Fruit fly (Drosophila melanogaster) whole organism, embryonic: ENCODE results near the gene CG9933.

Source experiments
- Aef1 ChIP-seq: fragments of 200-800 bp; sonication (Bioruptor generic); IDR thresholded peaks from 3 replicates; pipeline ENCODE4 v1.3.6; 2022; ENCODE audit warnings: missing biosample characterization, missing genetic modification characterization
- CG10366 ChIP-seq: fragments of 200-800 bp; sonication (Bioruptor generic); IDR thresholded peaks from 2 replicates; pipeline ENCODE4 v1.3.6; 2022; ENCODE audit warnings: missing biosample characterization, missing genetic modification characterization
- CG10462 ChIP-seq: fragments of 200-800 bp; sonication (Bioruptor generic); optimal IDR thresholded peaks from 2 replicates; lab custom pipeline; 2016; ENCODE audit warnings: missing biosample characterization, missing genetic modification characterization
- CG10959 ChIP-seq: fragments of 200-800 bp; sonication (Bioruptor generic); IDR thresholded peaks from 2 replicates; pipeline ENCODE4 v1.3.6; 2022; ENCODE audit warnings: missing biosample characterization, missing genetic modification characterization
- CG11247 ChIP-seq: fragments of 200-800 bp; sonication (Bioruptor generic); IDR thresholded peaks from 2 replicates; pipeline ENCODE4 v1.3.6; 2022; ENCODE audit warnings: missing biosample characterization, missing genetic modification characterization
- CG12659 ChIP-seq: fragments of 200-800 bp; sonication (Bioruptor generic); optimal IDR thresholded peaks from 3 replicates; lab custom pipeline; 2017; ENCODE audit warnings: mild to moderate bottlenecking, missing biosample characterization, missing genetic modification reagents, missing genetic modification characterization
- CG14710 ChIP-seq: fragments of 200-800 bp; sonication (Bioruptor generic); optimal IDR thresholded peaks from 3 replicates; lab custom pipeline; 2019; ENCODE audit warnings: missing biosample characterization, mild to moderate bottlenecking, missing genetic modification characterization, moderate library complexity
- CG14860 ChIP-seq: fragments of 200-800 bp; sonication (Bioruptor generic); IDR thresholded peaks from 3 replicates; pipeline ENCODE4 v1.3.6; 2022; ENCODE audit warnings: missing biosample characterization, missing genetic modification characterization; ENCODE audit not compliant: partially characterized antibody
- CG15269 ChIP-seq: fragments of 200-800 bp; sonication (Bioruptor generic); optimal IDR thresholded peaks from 2 replicates; lab custom pipeline; 2018; ENCODE audit warnings: missing biosample characterization, mild to moderate bottlenecking, missing genetic modification characterization, moderate library complexity
- CG1602 ChIP-seq: fragments of 200-800 bp; sonication (Bioruptor generic); optimal IDR thresholded peaks from 3 replicates; lab custom pipeline; 2016; ENCODE audit warnings: missing biosample characterization, missing genetic modification characterization
- CG1792 ChIP-seq: fragments of 200-800 bp; sonication (Bioruptor generic); optimal IDR thresholded peaks from 2 replicates; lab custom pipeline; 2016; ENCODE audit warnings: missing biosample characterization, missing genetic modification characterization
- CG18764 ChIP-seq: fragments of 200-800 bp; sonication (Bioruptor generic); optimal IDR thresholded peaks from 3 replicates; lab custom pipeline; 2016; ENCODE audit warnings: missing biosample characterization, missing genetic modification characterization
- CG2678 ChIP-seq: fragments of 200-800 bp; sonication (Bioruptor generic); optimal IDR thresholded peaks from 3 replicates; lab custom pipeline; 2019; ENCODE audit warnings: missing biosample characterization, mild to moderate bottlenecking, missing genetic modification characterization, moderate library complexity
- CG3995 ChIP-seq: fragments of 200-800 bp; sonication (Bioruptor generic); optimal IDR thresholded peaks from 3 replicates; lab custom pipeline; 2016; ENCODE audit warnings: missing biosample characterization, missing genetic modification characterization
- CG6175 ChIP-seq: fragments of 200-800 bp; sonication (Bioruptor generic); IDR thresholded peaks from 3 replicates; pipeline ENCODE4 v1.3.6; 2022; ENCODE audit warnings: missing biosample characterization, missing genetic modification characterization
- CG7271 ChIP-seq: fragments of 200-800 bp; sonication (Bioruptor generic); optimal IDR thresholded peaks from 2 replicates; lab custom pipeline; 2018; ENCODE audit warnings: missing biosample characterization, mild to moderate bottlenecking, missing genetic modification characterization, moderate library complexity
- CG7372 ChIP-seq: fragments of 200-800 bp; sonication (Bioruptor generic); IDR thresholded peaks from 2 replicates; pipeline ENCODE4 v1.3.6; 2022; ENCODE audit warnings: missing biosample characterization, missing genetic modification characterization
- CG7745 ChIP-seq: fragments of 200-800 bp; sonication (Bioruptor generic); optimal IDR thresholded peaks from 2 replicates; lab custom pipeline; 2018; ENCODE audit warnings: missing biosample characterization, mild to moderate bottlenecking, missing genetic modification characterization, moderate library complexity
- CG7786 ChIP-seq: fragments of 200-800 bp; sonication (Bioruptor generic); optimal IDR thresholded peaks from 2 replicates; lab custom pipeline; 2016; ENCODE audit warnings: missing biosample characterization, missing genetic modification characterization
- CG8281 ChIP-seq: fragments of 200-800 bp; sonication (Bioruptor generic); optimal IDR thresholded peaks from 2 replicates; lab custom pipeline; 2018; ENCODE audit warnings: missing biosample characterization, mild to moderate bottlenecking, missing genetic modification characterization, moderate library complexity
- D ChIP-seq, 2 experiments: fragments of 200-800 bp in 1 of 2; fragments of >200 bp in 1 of 2; sonication (Bioruptor generic) in 1 of 2; optimal IDR thresholded peaks; 2 replicates in 1 of 2; 3 replicates in 1 of 2; lab custom pipeline; 2017; ENCODE audit warnings: mild to moderate bottlenecking in 1 of 2, missing biosample characterization in 1 of 2, missing genetic modification characterization in 1 of 2, missing genetic modification reagents in 1 of 2
- Dp ChIP-seq: fragments of 200-800 bp; sonication (Bioruptor generic); optimal IDR thresholded peaks from 2 replicates; lab custom pipeline; 2018; ENCODE audit warnings: missing biosample characterization, mild to moderate bottlenecking, missing genetic modification characterization, moderate library complexity
- Ets97D ChIP-seq: fragments of 200-800 bp; sonication (Bioruptor generic); optimal IDR thresholded peaks from 3 replicates; lab custom pipeline; 2016; ENCODE audit warnings: missing biosample characterization, missing genetic modification characterization
- Hr39 ChIP-seq: fragments of >200 bp; optimal IDR thresholded peaks from 2 replicates; lab custom pipeline; 2017
- Mrtf ChIP-seq: fragments of 200-800 bp; sonication (Bioruptor generic); IDR thresholded peaks from 3 replicates; pipeline ENCODE4 v1.3.6; 2022; ENCODE audit warnings: missing biosample characterization, missing genetic modification characterization
- Ssrp ChIP-seq: fragments of 200-800 bp; sonication (Bioruptor generic); optimal IDR thresholded peaks from 2 replicates; lab custom pipeline; 2018; ENCODE audit warnings: missing biosample characterization, mild to moderate bottlenecking, missing genetic modification characterization, moderate library complexity
- Trl ChIP-seq, 3 experiments: fragments of >200 bp in 2 of 3; fragments of 200-800 bp in 1 of 3; sonication (Bioruptor generic) in 1 of 3; optimal IDR thresholded peaks; 2 replicates in 1 of 3; 3 replicates in 2 of 3; lab custom pipeline; 2016 to 2017; ENCODE audit warnings: missing biosample characterization in 1 of 3, missing genetic modification characterization in 1 of 3
- ato ChIP-seq: fragments of 200-800 bp; sonication (Bioruptor generic); IDR thresholded peaks from 2 replicates; pipeline ENCODE4 v1.3.6; 2022; ENCODE audit warnings: missing biosample characterization, missing genetic modification characterization; ENCODE audit not compliant: partially characterized antibody
- bowl ChIP-seq: fragments of 200-800 bp; sonication (Bioruptor generic); IDR thresholded peaks from 2 replicates; pipeline ENCODE4 v1.3.6; 2022; ENCODE audit warnings: missing biosample characterization, missing genetic modification characterization
- cg ChIP-seq: fragments of 200-800 bp; sonication (Bioruptor generic); optimal IDR thresholded peaks from 3 replicates; lab custom pipeline; 2019; ENCODE audit warnings: missing biosample characterization, mild to moderate bottlenecking, missing genetic modification characterization, moderate library complexity
- exex ChIP-seq: fragments of 200-800 bp; sonication (Bioruptor generic); optimal IDR thresholded peaks from 4 replicates; lab custom pipeline; 2018; ENCODE audit warnings: missing biosample characterization, mild to moderate bottlenecking, missing genetic modification characterization, moderate library complexity
- fd3F ChIP-seq: fragments of 200-800 bp; sonication (Bioruptor generic); optimal IDR thresholded peaks from 2 replicates; lab custom pipeline; 2018; ENCODE audit warnings: missing biosample characterization, mild to moderate bottlenecking, missing genetic modification characterization, moderate library complexity
- ftz-f1 ChIP-seq: fragments of 200-800 bp; sonication (Bioruptor generic); optimal IDR thresholded peaks from 2 replicates; lab custom pipeline; 2016; ENCODE audit warnings: missing biosample characterization, missing genetic modification characterization
- gro ChIP-seq: fragments of 200-800 bp; sonication (Bioruptor generic); optimal IDR thresholded peaks from 2 replicates; lab custom pipeline; 2016; ENCODE audit warnings: missing biosample characterization, missing genetic modification characterization
- gsb ChIP-seq: fragments of 200-800 bp; sonication (Bioruptor generic); IDR thresholded peaks from 2 replicates; pipeline ENCODE4 v1.3.6; 2022; ENCODE audit warnings: missing biosample characterization, missing genetic modification characterization
- h ChIP-seq: fragments of >200 bp; optimal IDR thresholded peaks from 2 replicates; lab custom pipeline; 2017
- hbn ChIP-seq: fragments of 200-800 bp; sonication (Bioruptor generic); IDR thresholded peaks from 2 replicates; pipeline ENCODE4 v1.3.6; 2022; ENCODE audit warnings: missing biosample characterization, missing genetic modification characterization; ENCODE audit not compliant: partially characterized antibody
- hkb ChIP-seq, 2 experiments: fragments of 200-800 bp in 1 of 2; fragments of >200 bp in 1 of 2; sonication (Bioruptor generic) in 1 of 2; IDR thresholded peaks in 1 of 2; optimal IDR thresholded peaks in 1 of 2; 2 replicates each; pipeline versions ENCODE4 v1.3.6 to Lab custom; 2017 to 2022; ENCODE audit warnings: missing biosample characterization in 1 of 2, missing genetic modification characterization in 1 of 2
- hth ChIP-seq: fragments of >200 bp; optimal IDR thresholded peaks from 2 replicates; lab custom pipeline; 2017; ENCODE audit warnings: inconsistent platforms
- lbe ChIP-seq: fragments of 200-800 bp; sonication (Bioruptor generic); optimal IDR thresholded peaks from 2 replicates; lab custom pipeline; 2016; ENCODE audit warnings: missing biosample characterization, mild to moderate bottlenecking, missing genetic modification characterization
- oc ChIP-seq: fragments of 200-800 bp; sonication (Bioruptor generic); optimal IDR thresholded peaks from 2 replicates; lab custom pipeline; 2018; ENCODE audit warnings: missing biosample characterization, mild to moderate bottlenecking, missing genetic modification characterization, moderate library complexity
- odd ChIP-seq: fragments of 200-800 bp; sonication (Bioruptor generic); optimal IDR thresholded peaks from 2 replicates; lab custom pipeline; 2017; ENCODE audit warnings: missing biosample characterization, mild to moderate bottlenecking, missing genetic modification characterization
- p53 ChIP-seq: fragments of 200-800 bp; sonication (Bioruptor generic); optimal IDR thresholded peaks from 2 replicates; lab custom pipeline; 2016; ENCODE audit warnings: missing biosample characterization, missing genetic modification characterization
- pb ChIP-seq: fragments of 200-800 bp; sonication (Bioruptor generic); optimal IDR thresholded peaks from 3 replicates; lab custom pipeline; 2016; ENCODE audit warnings: missing biosample characterization, missing genetic modification characterization
- rib ChIP-seq: fragments of 200-800 bp; sonication (Bioruptor generic); IDR thresholded peaks from 2 replicates; pipeline ENCODE4 v1.3.6; 2022; ENCODE audit warnings: missing biosample characterization, missing genetic modification characterization
- schlank ChIP-seq: fragments of 200-800 bp; sonication (Bioruptor generic); optimal IDR thresholded peaks from 2 replicates; lab custom pipeline; 2018; ENCODE audit warnings: missing biosample characterization, mild to moderate bottlenecking, missing genetic modification characterization
- scrt ChIP-seq: fragments of 200-800 bp; sonication (Bioruptor generic); optimal IDR thresholded peaks from 2 replicates; lab custom pipeline; 2018; ENCODE audit warnings: missing biosample characterization, mild to moderate bottlenecking, missing genetic modification characterization, moderate library complexity
- tna ChIP-seq: fragments of 200-800 bp; sonication (Bioruptor generic); IDR thresholded peaks from 2 replicates; pipeline ENCODE4 v1.3.6; 2022; ENCODE audit warnings: missing biosample characterization, missing genetic modification characterization; ENCODE audit not compliant: partially characterized antibody
- unc-4 ChIP-seq: fragments of 200-800 bp; sonication (Bioruptor generic); IDR thresholded peaks from 2 replicates; pipeline ENCODE4 v1.3.6; 2022; ENCODE audit warnings: missing biosample characterization, missing genetic modification characterization; ENCODE audit not compliant: partially characterized antibody
- usp ChIP-seq: fragments of >200 bp; optimal IDR thresholded peaks from 2 replicates; lab custom pipeline; 2017; ENCODE audit warnings: missing biosample characterization, missing genetic modification characterization

CG9933 gene

DNA sequence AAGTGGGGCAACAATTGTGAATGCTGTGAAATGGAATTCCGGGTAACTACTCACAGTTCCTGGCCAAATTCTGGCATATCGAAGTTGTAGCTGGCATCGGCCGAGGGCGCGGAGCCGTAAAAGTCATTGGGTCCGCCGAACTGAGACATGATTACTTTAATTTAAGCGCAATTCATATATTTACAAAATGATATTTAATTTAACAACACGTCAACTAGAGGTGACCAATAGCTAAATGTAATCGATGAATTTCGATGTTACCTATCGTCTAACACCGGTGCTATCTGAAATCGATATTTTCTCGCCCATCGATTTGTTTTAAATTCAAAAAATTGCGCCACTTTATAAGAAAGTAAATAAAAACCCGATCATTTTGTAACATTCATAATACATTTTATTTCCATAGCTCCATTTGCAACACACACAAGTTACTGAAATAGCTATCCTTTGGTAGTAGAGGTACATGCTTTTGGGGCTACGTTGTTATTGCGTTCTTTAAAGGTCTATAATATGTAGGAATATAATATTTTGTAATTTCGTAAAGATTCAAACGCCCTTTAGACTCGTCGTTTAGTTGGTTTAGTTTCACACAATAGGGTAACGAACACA is 20.6 kb downstream of the CG9933 start, which contains the start of gene Yip1d1:
Gene Yip1d1 (minus strand): TSS at position 243 of the 609 bp plus-strand sequence.
- no peak for TF ChIP-seq CG1792 (GFP tag; lab: Kevin White, UChicago)
- TF ChIP-seq oc (tag; lab: Kevin White, UChicago), result no peak
- no peak for TF ChIP-seq CG10959 (GFP tag; lab: Robert Waterston, UW)
- no peak for TF ChIP-seq CG15269 (tag; lab: Kevin White, UChicago)
- no peak for TF ChIP-seq CG10366 (GFP tag; lab: Robert Waterston, UW)
- TF ChIP-seq scrt, result no peak
- no peak for TF ChIP-seq CG10462 (GFP tag; lab: Kevin White, UChicago)
- no peak for TF ChIP-seq CG7372 (GFP tag; lab: Robert Waterston, UW)
- no peak for TF ChIP-seq cg
- TF ChIP-seq CG7786 (GFP tag; lab: Kevin White, UChicago), result no peak
- TF ChIP-seq CG11247 (GFP tag; lab: Robert Waterston, UW), result no peak
- no peak for TF ChIP-seq gsb
- TF ChIP-seq ftz-f1 (GFP tag; lab: Kevin White, UChicago), result no peak
- TF ChIP-seq gro (GFP tag; lab: Kevin White, UChicago), result peak; percentile 43
- peak; percentile 97 for TF ChIP-seq tna (GFP tag; lab: Robert Waterston, UW)
- TF ChIP-seq CG3995 (GFP tag; lab: Kevin White, UChicago), result no peak
- TF ChIP-seq CG6175 (GFP tag; lab: Robert Waterston, UW), result no peak
- TF ChIP-seq rib (GFP tag; lab: Robert Waterston, UW), result no peak
- TF ChIP-seq hth (lab: Kevin White, UChicago), result no peak
- no peak for TF ChIP-seq D (optimal IDR thresholded peaks at IDR 0.05; lab: Kevin White, UChicago)
- TF ChIP-seq D (GFP tag; optimal IDR thresholded peaks at IDR 0.05; lab: Kevin White, UChicago), result no peak
- TF ChIP-seq CG18764 (GFP tag; lab: Kevin White, UChicago), result no peak
- TF ChIP-seq CG7271 (tag; lab: Kevin White, UChicago), result no peak
- TF ChIP-seq bowl (GFP tag; lab: Robert Waterston, UW), result no peak
- no peak for TF ChIP-seq CG8281 (tag; lab: Kevin White, UChicago)
- peak; percentile 96 for TF ChIP-seq CG14860
- TF ChIP-seq hbn, result peak; percentile 96
- TF ChIP-seq Aef1 (GFP tag; lab: Robert Waterston, UW), result no peak
- no peak for TF ChIP-seq schlank (tag; lab: Kevin White, UChicago)
- TF ChIP-seq unc-4 (GFP tag; lab: Robert Waterston, UW), result peak; percentile 97
- no peak for TF ChIP-seq usp (GFP tag; lab: Kevin White, UChicago)
- no peak for TF ChIP-seq Trl (optimal IDR thresholded peaks at IDR 0.05; lab: Kevin White, UChicago)
- no peak for TF ChIP-seq Trl (GFP tag; optimal IDR thresholded peaks at IDR 0.05; lab: Kevin White, UChicago)
- no peak for TF ChIP-seq pb (GFP tag; lab: Kevin White, UChicago)
- TF ChIP-seq p53 (GFP tag; lab: Kevin White, UChicago), result no peak
- no peak for TF ChIP-seq fd3F (GFP tag; lab: Kevin White, UChicago)
- TF ChIP-seq odd (GFP tag; lab: Kevin White, UChicago), result no peak
- no peak for TF ChIP-seq h
- TF ChIP-seq lbe (GFP tag; lab: Kevin White, UChicago), result no peak
- TF ChIP-seq CG12659 (GFP tag; lab: Kevin White, UChicago), result peak; percentile 56
- peak; percentile 93 for TF ChIP-seq ato (GFP tag; lab: Robert Waterston, UW)
- TF ChIP-seq Dp (GFP tag; lab: Kevin White, UChicago), result peak; percentile 89
- TF ChIP-seq exex (tag; lab: Kevin White, UChicago), result no peak
- TF ChIP-seq CG1602 (GFP tag; lab: Kevin White, UChicago), result no peak
- TF ChIP-seq CG2678 (tag; lab: Kevin White, UChicago), result no peak
- TF ChIP-seq Hr39 (lab: Kevin White, UChicago), result no peak
- no peak for TF ChIP-seq hkb (optimal IDR thresholded peaks at IDR 0.05; lab: Kevin White, UChicago)
- no peak for TF ChIP-seq hkb (GFP tag; IDR thresholded peaks at IDR 0.05; lab: Robert Waterston, UW)
- no peak for TF ChIP-seq CG7745 (tag; lab: Kevin White, UChicago)
- peak; percentile 32 for TF ChIP-seq CG14710 (tag; lab: Kevin White, UChicago)
- no peak for TF ChIP-seq Ssrp
- TF ChIP-seq Ets97D (GFP tag; lab: Kevin White, UChicago), result peak; percentile 23
- TF ChIP-seq Mrtf (GFP tag; lab: Robert Waterston, UW), result no peak
